Fruit fly (Drosophila melanogaster): ENCODE results near the gene Mur89F.

Gene Mur89F

dm6 chr3R:17202080-17202785, at the start of gene Mur89F:
Mur89F (minus strand) TSS chr3R:17202130.
- TF ChIP-seq Dll (optimal IDR thresholded peaks at IDR 0.05), result no peak
- no peak for TF ChIP-seq pan (optimal IDR thresholded peaks at IDR 0.05)
- no peak for TF ChIP-seq usp (GFP tag; optimal IDR thresholded peaks at IDR 0.05)
- no peak for TF ChIP-seq EcR (GFP tag; optimal IDR thresholded peaks at IDR 0.05)
- no peak for TF ChIP-seq psq (optimal IDR thresholded peaks at IDR 0.05)
- TF ChIP-seq CG8478 (optimal IDR thresholded peaks at IDR 0.05), result no peak

dm6 chr3R:17251271-17251670, 49.3 kb upstream of the Mur89F start:
- no peak for TF ChIP-seq usp (GFP tag; optimal IDR thresholded peaks at IDR 0.05)
- no peak for TF ChIP-seq Dll (optimal IDR thresholded peaks at IDR 0.05)
- no peak for TF ChIP-seq EcR (GFP tag; optimal IDR thresholded peaks at IDR 0.05)
- TF ChIP-seq psq (optimal IDR thresholded peaks at IDR 0.05), result no peak
- no peak for TF ChIP-seq CG8478 (optimal IDR thresholded peaks at IDR 0.05)
- no peak for TF ChIP-seq pan (optimal IDR thresholded peaks at IDR 0.05)

DNA sequence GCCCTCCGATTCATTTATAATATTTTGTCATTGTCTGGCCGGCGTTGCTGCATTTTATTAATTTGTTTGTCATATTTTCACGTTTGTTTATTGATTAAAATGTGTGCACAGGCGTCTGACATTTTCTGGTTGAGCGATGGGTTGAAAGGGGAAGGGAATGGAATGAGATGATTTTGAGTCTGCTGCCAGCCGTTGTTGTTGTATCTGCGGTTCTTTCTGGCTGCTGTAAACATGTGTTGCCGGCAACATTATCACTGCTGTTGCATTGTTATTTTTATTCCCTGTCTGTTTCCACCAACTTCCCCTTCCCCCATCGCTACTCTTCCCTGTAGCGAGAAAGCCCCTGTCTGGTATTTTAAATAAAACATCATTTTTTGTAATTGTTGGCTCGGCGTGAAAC, 47.3 kb upstream of the Mur89F start:
- TF ChIP-seq pan (optimal IDR thresholded peaks at IDR 0.05) (no peak), Dll (optimal IDR thresholded peaks at IDR 0.05) (no peak), EcR (GFP tag; optimal IDR thresholded peaks at IDR 0.05) (no peak), CG8478 (optimal IDR thresholded peaks at IDR 0.05) (no peak), usp (GFP tag; optimal IDR thresholded peaks at IDR 0.05) (no peak), psq (optimal IDR thresholded peaks at IDR 0.05) (no peak)

dm6 chr3R:17247699-17248098, 45.8 kb upstream of the Mur89F start:
- TF ChIP-seq usp (GFP tag; optimal IDR thresholded peaks at IDR 0.05) (no peak), EcR (GFP tag; optimal IDR thresholded peaks at IDR 0.05) (no peak), psq (optimal IDR thresholded peaks at IDR 0.05) (no peak), Dll (optimal IDR thresholded peaks at IDR 0.05) (no peak), CG8478 (optimal IDR thresholded peaks at IDR 0.05) (no peak), pan (optimal IDR thresholded peaks at IDR 0.05) (no peak)

DNA sequence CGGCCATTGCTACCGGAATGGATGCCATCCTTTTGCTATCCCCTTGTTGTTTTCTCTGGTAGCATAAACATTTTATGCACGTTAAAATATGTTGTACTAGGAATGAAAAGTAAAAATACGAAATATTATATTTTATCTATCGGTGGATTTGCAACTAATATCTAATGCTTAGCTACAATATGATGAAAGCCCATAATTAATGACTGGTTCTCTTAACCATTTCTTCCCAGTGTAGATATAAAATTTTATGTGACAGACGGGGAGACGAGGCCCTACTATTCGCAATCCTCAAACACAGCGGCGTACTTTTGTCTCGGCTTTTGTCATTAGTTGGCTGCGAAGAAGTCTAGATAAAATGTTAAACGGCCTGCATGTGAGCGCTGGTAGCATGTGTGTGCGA, 35.0 kb upstream of the Mur89F start:
- TF ChIP-seq Dll (optimal IDR thresholded peaks at IDR 0.05) (no peak), usp (GFP tag; optimal IDR thresholded peaks at IDR 0.05) (no peak), psq (optimal IDR thresholded peaks at IDR 0.05) (no peak), EcR (GFP tag; optimal IDR thresholded peaks at IDR 0.05) (no peak), pan (optimal IDR thresholded peaks at IDR 0.05) (no peak), CG8478 (optimal IDR thresholded peaks at IDR 0.05) (no peak)

DNA sequence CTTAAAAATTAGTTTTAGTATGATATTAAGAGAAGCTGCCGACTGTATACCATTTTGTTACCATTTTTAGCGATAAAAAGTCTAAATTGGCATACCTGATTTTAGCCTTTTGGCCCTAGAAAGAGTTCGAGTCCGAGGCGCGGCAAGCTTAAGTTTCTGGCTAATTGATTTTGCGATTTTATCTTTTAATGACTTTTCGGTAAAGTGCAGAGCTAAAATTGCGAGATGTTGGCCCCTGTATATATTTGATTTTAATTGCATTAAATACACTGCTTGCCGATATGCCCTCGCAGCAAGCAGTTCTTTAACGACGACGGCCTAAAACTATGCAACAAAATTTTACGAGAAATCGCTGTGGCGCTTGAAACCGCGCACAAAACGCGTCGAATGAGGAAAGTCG, 29.6 kb upstream of the Mur89F start:
- no peak for TF ChIP-seq pan (optimal IDR thresholded peaks at IDR 0.05)
- TF ChIP-seq Dll (optimal IDR thresholded peaks at IDR 0.05), result no peak
- no peak for TF ChIP-seq EcR (GFP tag; optimal IDR thresholded peaks at IDR 0.05)
- TF ChIP-seq CG8478 (optimal IDR thresholded peaks at IDR 0.05), result no peak
- no peak for TF ChIP-seq psq (optimal IDR thresholded peaks at IDR 0.05)
- TF ChIP-seq usp (GFP tag; optimal IDR thresholded peaks at IDR 0.05), result no peak

- TF ChIP-seq pan (optimal IDR thresholded peaks at IDR 0.05) (no peak), psq (optimal IDR thresholded peaks at IDR 0.05) (no peak), usp (GFP tag; optimal IDR thresholded peaks at IDR 0.05) (no peak), CG8478 (optimal IDR thresholded peaks at IDR 0.05) (no peak), Dll (optimal IDR thresholded peaks at IDR 0.05) (no peak), EcR (GFP tag; optimal IDR thresholded peaks at IDR 0.05) (no peak)
These were observed 21.0 kb upstream of the Mur89F start, which contains the start of gene CG31262 for dm6 chr3R:17222974-17223373. CG31262 (minus strand) TSS chr3R:17223074.

DNA sequence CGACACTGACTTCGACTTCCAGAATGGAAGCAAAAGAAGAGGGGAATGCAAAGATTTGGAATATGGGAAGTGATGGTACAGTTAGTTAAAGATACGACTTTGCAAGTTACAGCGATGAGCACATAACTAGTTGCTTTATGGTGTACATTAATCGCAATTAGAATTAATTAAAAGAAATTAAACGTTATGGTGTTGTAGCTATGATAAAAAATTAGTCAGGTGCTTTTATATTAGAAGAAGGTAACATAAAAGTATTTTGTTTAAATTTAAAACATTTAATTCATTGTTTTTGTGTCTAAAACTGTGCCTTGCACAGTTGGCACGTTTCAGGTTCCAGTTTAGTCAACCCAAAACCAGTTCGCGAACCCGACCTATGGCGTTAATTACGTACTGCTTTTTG, 18.0 kb upstream of the Mur89F start:
- TF ChIP-seq Dll (optimal IDR thresholded peaks at IDR 0.05) (no peak), EcR (GFP tag; optimal IDR thresholded peaks at IDR 0.05) (no peak), psq (optimal IDR thresholded peaks at IDR 0.05) (no peak), CG8478 (optimal IDR thresholded peaks at IDR 0.05) (no peak), pan (optimal IDR thresholded peaks at IDR 0.05) (no peak), usp (GFP tag; optimal IDR thresholded peaks at IDR 0.05) (no peak)

DNA sequence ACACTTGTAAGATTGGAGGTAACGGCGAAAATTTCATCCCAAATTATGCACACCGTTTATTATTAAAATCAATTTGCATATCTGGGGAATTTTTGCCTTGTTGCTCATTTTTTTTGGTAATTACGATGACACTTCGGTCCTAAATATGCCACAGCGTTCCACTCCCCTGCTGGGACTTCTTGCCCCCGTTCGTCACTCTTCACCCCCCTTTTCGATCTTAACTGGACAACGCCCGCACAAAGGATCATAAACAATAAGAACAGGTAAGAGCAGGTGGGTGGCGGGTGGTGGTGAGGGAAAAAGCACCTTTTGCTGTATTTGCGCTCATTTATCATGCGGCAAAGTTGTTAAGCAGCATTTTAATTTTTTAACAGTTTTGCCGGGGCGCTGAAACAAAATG, 8.1 kb upstream of the Mur89F start:
- TF ChIP-seq psq (optimal IDR thresholded peaks at IDR 0.05), result no peak
- no peak for TF ChIP-seq CG8478 (optimal IDR thresholded peaks at IDR 0.05)
- no peak for TF ChIP-seq EcR (GFP tag; optimal IDR thresholded peaks at IDR 0.05)
- TF ChIP-seq Dll (optimal IDR thresholded peaks at IDR 0.05), result no peak
- TF ChIP-seq pan (optimal IDR thresholded peaks at IDR 0.05), result no peak
- no peak for TF ChIP-seq usp (GFP tag; optimal IDR thresholded peaks at IDR 0.05)

dm6 chr3R:17206782-17207181, 4.9 kb upstream of the Mur89F start:
- TF ChIP-seq EcR (GFP tag; optimal IDR thresholded peaks at IDR 0.05) (no peak), psq (optimal IDR thresholded peaks at IDR 0.05) (no peak), usp (GFP tag; optimal IDR thresholded peaks at IDR 0.05) (no peak), Dll (optimal IDR thresholded peaks at IDR 0.05) (no peak), pan (optimal IDR thresholded peaks at IDR 0.05) (no peak), CG8478 (optimal IDR thresholded peaks at IDR 0.05) (no peak)

DNA sequence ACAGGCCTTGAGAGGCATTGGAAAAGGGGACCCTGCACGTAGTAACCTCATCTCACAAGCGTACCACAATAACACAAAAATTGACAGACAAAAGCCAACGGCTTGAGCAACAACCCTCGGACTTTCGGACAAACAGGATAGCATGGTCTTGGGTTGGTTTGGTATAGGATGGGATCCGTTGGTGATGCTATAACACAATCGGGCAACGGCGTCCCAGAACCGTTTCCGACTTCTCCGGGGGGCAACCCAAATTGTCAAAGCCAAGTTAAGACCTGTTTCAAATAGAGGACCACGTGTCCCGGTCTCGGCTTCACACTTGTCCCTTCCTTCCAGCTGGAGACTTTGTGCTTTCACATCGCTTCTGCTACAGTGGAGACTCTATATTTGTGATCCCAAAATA, 4.3 kb downstream of the Mur89F start:
- TF ChIP-seq Dll (optimal IDR thresholded peaks at IDR 0.05) (no peak), usp (GFP tag; optimal IDR thresholded peaks at IDR 0.05) (no peak), psq (optimal IDR thresholded peaks at IDR 0.05) (no peak), pan (optimal IDR thresholded peaks at IDR 0.05) (no peak), EcR (GFP tag; optimal IDR thresholded peaks at IDR 0.05) (no peak), CG8478 (optimal IDR thresholded peaks at IDR 0.05) (no peak)

dm6 chr3R:17193657-17194056, 8.3 kb downstream of the Mur89F start:
- no peak for TF ChIP-seq CG8478 (optimal IDR thresholded peaks at IDR 0.05)
- no peak for TF ChIP-seq pan (optimal IDR thresholded peaks at IDR 0.05)
- no peak for TF ChIP-seq psq (optimal IDR thresholded peaks at IDR 0.05)
- TF ChIP-seq usp (GFP tag; optimal IDR thresholded peaks at IDR 0.05), result no peak
- TF ChIP-seq EcR (GFP tag; optimal IDR thresholded peaks at IDR 0.05), result no peak
- TF ChIP-seq Dll (optimal IDR thresholded peaks at IDR 0.05), result no peak

All from whole organism.